Fruit fly (Drosophila melanogaster): ENCODE results near the gene RpL7-like.

RpL7-like gene

dm6 chr2L:12011682-12012655, 44.2 kb upstream of the RpL7-like start (continued):
- TF ChIP-seq CG10979 (tag; optimal IDR thresholded peaks at IDR 0.05) (peak; percentile 65), org-1 (GFP tag; optimal IDR thresholded peaks at IDR 0.05) (peak; percentile 50), CG6791 (GFP tag; IDR thresholded peaks at IDR 0.05; ENCODE audit: partially characterized antibody) (no peak), Deaf1 (tag; optimal IDR thresholded peaks at IDR 0.05) (peak; percentile 74), CG7372 (GFP tag; IDR thresholded peaks at IDR 0.05) (no peak), lab (GFP tag; optimal IDR thresholded peaks at IDR 0.05) (peak; percentile 94), ERR (GFP tag; optimal IDR thresholded peaks at IDR 0.05) (peak; percentile 87), tin (GFP tag; optimal IDR thresholded peaks at IDR 0.05) (peak; percentile 76), grn (GFP tag; optimal IDR thresholded peaks at IDR 0.05) (no peak), cad (GFP tag; optimal IDR thresholded peaks at IDR 0.05) (peak; percentile 77), sc (optimal IDR thresholded peaks at IDR 0.05) (no peak), sc (GFP tag; optimal IDR thresholded peaks at IDR 0.05) (no peak), mam (GFP tag; optimal IDR thresholded peaks at IDR 0.05) (peak; percentile 75), CG5953 (GFP tag; IDR thresholded peaks at IDR 0.05) (no peak), HLH4C (GFP tag; IDR thresholded peaks at IDR 0.05; ENCODE audit: partially characterized antibody) (no peak), MTF-1 (GFP tag; optimal IDR thresholded peaks at IDR 0.05; ENCODE audit: borderline replicate concordance) (peak; percentile 86), CG17612 (GFP tag; IDR thresholded peaks at IDR 0.05) (no peak), CG11696 (GFP tag; IDR thresholded peaks at IDR 0.05) (no peak), H2.0 (GFP tag; IDR thresholded peaks at IDR 0.05) (no peak), nau (GFP tag; optimal IDR thresholded peaks at IDR 0.05) (no peak), CG5180 (GFP tag; optimal IDR thresholded peaks at IDR 0.05) (peak; percentile 91), disco-r (GFP tag; optimal IDR thresholded peaks at IDR 0.05) (no peak), Lpt (GFP tag; optimal IDR thresholded peaks at IDR 0.05) (no peak), Optix (GFP tag; IDR thresholded peaks at IDR 0.05) (no peak), CG30020 (tag; optimal IDR thresholded peaks at IDR 0.05) (no peak), tll (GFP tag; optimal IDR thresholded peaks at IDR 0.05) (peak in 1 of 2 experiments; percentile 98), HmgZ (tag; optimal IDR thresholded peaks at IDR 0.05) (peak; percentile 94), CG3726 (GFP tag; IDR thresholded peaks at IDR 0.05) (no peak), CG17568 (GFP tag; optimal IDR thresholded peaks at IDR 0.05) (peak; percentile 45), CG34224 (GFP tag; IDR thresholded peaks at IDR 0.05; ENCODE audit: partially characterized antibody) (no peak), CG1832 (GFP tag; optimal IDR thresholded peaks at IDR 0.05) (peak; percentile 44), Sox100B (GFP tag; optimal IDR thresholded peaks at IDR 0.05) (no peak), CG12236 (GFP tag; optimal IDR thresholded peaks at IDR 0.05) (peak; percentile 4), CG3407 (GFP tag; optimal IDR thresholded peaks at IDR 0.05) (peak; percentile 51), CG43689 (GFP tag; IDR thresholded peaks at IDR 0.05) (no peak), CG33213 (GFP tag; optimal IDR thresholded peaks at IDR 0.05) (peak; percentile 91), Adf1 (GFP tag; IDR thresholded peaks at IDR 0.05) (no peak), chn (GFP tag; optimal IDR thresholded peaks at IDR 0.05) (peak; percentile 78), CG14667 (GFP tag; IDR thresholded peaks at IDR 0.05) (no peak), jumu (GFP tag; optimal IDR thresholded peaks at IDR 0.05) (peak; percentile 80), CG4328 (GFP tag; optimal IDR thresholded peaks at IDR 0.05) (peak; percentile 68), CG2120 (GFP tag; optimal IDR thresholded peaks at IDR 0.05) (peak; percentile 88), CG11398 (GFP tag; optimal IDR thresholded peaks at IDR 0.05) (peak; percentile 57), trem (tag; optimal IDR thresholded peaks at IDR 0.05) (peak; percentile 50), Oli (tag; optimal IDR thresholded peaks at IDR 0.05) (peak; percentile 37), sob (GFP tag; IDR thresholded peaks at IDR 0.05) (no peak), Hr51 (GFP tag; optimal IDR thresholded peaks at IDR 0.05) (peak; percentile 72 to 77), hb (GFP tag; IDR thresholded peaks at IDR 0.05; ENCODE audit: partially characterized antibody) (no peak)

Data from whole organism, embryonic.